Worm (Caenorhabditis elegans) whole organism, L1 larva: ENCODE measurements around the gene ttr-5.

Source experiments
- Y116A8C.19 ChIP-seq: sonication (generic microtip); optimal IDR thresholded peaks from 2 replicates; lab custom pipeline; 2016; ENCODE audit warnings: missing compliant biosample characterization, missing genetic modification characterization, borderline replicate concordance
- aha-1 ChIP-seq: fragments of 150-350 bp; optimal IDR thresholded peaks from 2 replicates; lab custom pipeline; 2014; ENCODE audit warnings: missing biosample characterization, missing genetic modification characterization
- aly-2 ChIP-seq: fragments of 150-350 bp; optimal IDR thresholded peaks from 2 replicates; lab custom pipeline; 2014; ENCODE audit warnings: missing biosample characterization, missing genetic modification characterization
- ces-1 ChIP-seq: fragments of 150-350 bp; optimal IDR thresholded peaks from 2 replicates; lab custom pipeline; 2014; ENCODE audit warnings: missing biosample characterization, missing genetic modification reagents, missing genetic modification characterization
- elt-3 ChIP-seq, 6 experiments: fragments of 150-350 bp in 1 of 6; sonication (generic microtip); optimal IDR thresholded peaks; 2 replicates each; lab custom pipeline; 2017 to 2018; ENCODE audit warnings: missing biosample characterization in 6 of 6, missing genetic modification characterization in 6 of 6, inconsistent platforms in 1 of 6
- fkh-10 ChIP-seq: sonication (generic microtip); optimal IDR thresholded peaks from 2 replicates; lab custom pipeline; 2017; ENCODE audit warnings: missing biosample characterization, missing genetic modification reagents, missing genetic modification characterization
- hpl-2 ChIP-seq: fragments of 150-350 bp; optimal IDR thresholded peaks from 2 replicates; lab custom pipeline; 2014; ENCODE audit warnings: missing biosample characterization, missing genetic modification reagents, missing genetic modification characterization
- lsy-2 ChIP-seq, 2 experiments: fragments of 150-350 bp; optimal IDR thresholded peaks; 2 replicates each; lab custom pipeline; 2014; ENCODE audit warnings: missing biosample characterization in 2 of 2, missing genetic modification characterization in 2 of 2
- mdl-1 ChIP-seq, 2 experiments: fragments of 150-350 bp; optimal IDR thresholded peaks; 2 replicates each; lab custom pipeline; 2014 to 2017; ENCODE audit warnings: missing biosample characterization in 2 of 2, missing genetic modification characterization in 2 of 2, inconsistent platforms in 1 of 2
- nhr-11 ChIP-seq: fragments of 150-350 bp; optimal IDR thresholded peaks from 2 replicates; lab custom pipeline; 2014; ENCODE audit warnings: missing biosample characterization, missing genetic modification characterization
- nhr-28 ChIP-seq: fragments of 150-350 bp; optimal IDR thresholded peaks from 2 replicates; lab custom pipeline; 2014; ENCODE audit warnings: missing biosample characterization, missing genetic modification characterization
- nhr-76 ChIP-seq: sonication (generic microtip); optimal IDR thresholded peaks from 2 replicates; lab custom pipeline; 2017; ENCODE audit warnings: missing biosample characterization, missing genetic modification characterization
- nhr-85 ChIP-seq: sonication (generic microtip); peaks from one replicate; lab custom pipeline; 2016; ENCODE audit warnings: missing genetic modification characterization, inconsistent platforms, missing compliant biosample characterization
- pag-3 ChIP-seq: sonication (generic microtip); optimal IDR thresholded peaks from 2 replicates; lab custom pipeline; 2017; ENCODE audit warnings: missing genetic modification characterization, mild to moderate bottlenecking, missing compliant biosample characterization, antibody characterized with exemption, borderline replicate concordance; ENCODE audit not compliant: insufficient read depth

- TF ChIP-seq mdl-1 (tag; optimal IDR thresholded peaks at IDR 0.05; lab: Kevin White, UChicago) (no peak), fkh-10 (GFP tag; lab: Kevin White, UChicago) (no peak), aha-1 (no peak), nhr-76 (tag; lab: Kevin White, UChicago) (no peak), Y116A8C.19 (tag; lab: Kevin White, UChicago) (no peak), nhr-85 (tag; lab: Kevin White, UChicago) (peak; percentile 68), elt-3 (tag; optimal IDR thresholded peaks at IDR 0.05; lab: Kevin White, UChicago) (peak in 2 of 6 experiments; percentile 15 to 40), ces-1 (no peak), pag-3 (tag; lab: Kevin White, UChicago) (no peak), aly-2 (tag; lab: Kevin White, UChicago) (no peak), hpl-2 (GFP tag; lab: Kevin White, UChicago) (no peak), lsy-2 (tag; optimal IDR thresholded peaks at IDR 0.05; lab: Kevin White, UChicago) (peak in 1 of 2 experiments; percentile 3), nhr-11 (tag; lab: Kevin White, UChicago) (no peak), nhr-28 (tag; lab: Kevin White, UChicago) (no peak)
These were observed 29.4 kb upstream of the ttr-5 start for ce11 chrIII:9300670-9301069.
